Fruit fly (Drosophila melanogaster): ENCODE data around the gene Sec23.

DNA sequence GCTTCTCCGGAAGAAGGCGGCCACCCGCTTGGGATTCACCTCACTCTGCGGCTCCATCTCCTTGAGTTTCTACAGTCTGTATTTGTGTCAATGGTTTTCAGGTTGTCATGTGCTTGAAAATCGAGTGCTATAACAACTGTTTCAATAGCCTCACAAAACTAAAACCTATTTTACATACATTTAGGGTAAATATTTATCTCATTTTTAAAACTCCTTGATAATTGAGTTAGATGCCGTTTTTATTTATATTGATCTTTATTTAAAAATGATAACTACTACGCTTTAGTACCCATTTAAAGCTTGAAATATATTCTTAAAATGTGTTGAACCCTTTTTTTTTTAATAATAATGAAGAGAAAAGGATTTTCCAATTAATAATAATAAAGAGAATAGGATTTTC, 44.3 kb downstream of the Sec23 start, which contains the start of gene CG2104:
- TF ChIP-seq Ets98B (GFP tag; IDR thresholded peaks at IDR 0.05) (no peak), rn (GFP tag; IDR thresholded peaks at IDR 0.05) (no peak), CG32121 (GFP tag; IDR thresholded peaks at IDR 0.05) (no peak), CG12605 (GFP tag; IDR thresholded peaks at IDR 0.05) (no peak), CG34367 (tag; optimal IDR thresholded peaks at IDR 0.05) (no peak)
